Worm (Caenorhabditis elegans): Measurements from ENCODE around the gene spp-21.

The spp-21 gene

DNA sequence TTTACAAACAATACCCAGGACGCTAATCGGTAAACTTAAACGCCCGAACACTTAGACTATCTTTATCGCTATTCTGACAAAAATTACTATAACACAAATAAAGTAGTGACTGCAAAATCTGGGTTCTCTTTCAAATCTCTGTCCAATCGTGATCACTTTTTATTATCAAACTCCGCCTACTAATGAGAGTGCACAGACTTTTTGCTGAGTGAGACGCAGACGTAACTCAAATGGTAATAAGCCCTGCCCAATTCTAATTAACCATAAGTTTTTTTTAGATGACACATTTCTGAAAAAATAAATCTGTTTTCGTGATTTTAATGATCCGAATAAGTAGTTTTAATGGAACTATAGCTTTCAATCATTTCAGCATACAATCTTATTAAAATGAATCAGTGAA lies 17.5 kb upstream of the spp-21 start:
- TF ChIP-seq tab-1 (GFP tag; IDR thresholded peaks at IDR 0.05) (no peak), klf-2 (GFP tag; conservative IDR thresholded peaks at IDR 0.05) (no peak), ref-1 (GFP tag; conservative IDR thresholded peaks at IDR 0.05) (no peak), ztf-29 (GFP tag; IDR thresholded peaks at IDR 0.05) (no peak)

DNA sequence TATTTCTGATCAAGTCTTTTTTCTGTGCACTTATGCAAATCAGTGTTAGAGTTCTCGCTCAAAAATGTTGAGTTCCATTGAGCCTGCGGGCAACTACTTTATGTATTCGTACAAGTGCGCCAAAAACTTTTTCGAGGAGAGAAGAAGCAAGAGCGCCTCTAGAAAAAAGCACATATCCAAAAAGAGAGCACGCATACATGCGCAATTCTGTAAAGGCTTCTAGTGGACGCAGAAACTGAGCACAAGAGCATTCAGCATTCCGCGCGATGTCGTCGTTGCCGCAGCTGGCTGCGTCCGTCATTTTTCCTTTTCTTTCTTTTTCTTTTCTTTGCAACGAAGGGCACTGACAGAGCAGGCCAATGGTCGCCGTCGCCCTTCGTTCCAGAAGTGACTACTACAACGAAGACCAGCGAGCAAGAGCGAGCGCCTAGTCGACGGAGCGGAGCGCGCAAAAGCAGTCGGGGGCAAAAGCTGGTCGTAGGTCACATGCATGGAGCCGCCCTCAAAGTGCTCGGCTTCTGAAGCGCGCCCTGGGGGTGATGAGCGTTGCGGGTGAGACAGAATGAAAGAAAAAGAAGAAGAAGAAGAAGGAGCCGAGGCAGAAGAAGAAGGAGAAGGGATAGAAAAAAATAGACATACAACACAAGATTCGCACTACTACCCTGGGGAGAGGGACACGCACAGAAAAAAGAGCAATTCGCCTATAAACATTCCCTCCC lies 16.8 kb upstream of the spp-21 start:
- TF ChIP-seq klf-2 (GFP tag; conservative IDR thresholded peaks at IDR 0.05) (no peak), med-1 (GFP tag; optimal IDR thresholded peaks at IDR 0.05; ENCODE audit: insufficient read depth) (no peak), ztf-23 (GFP tag; IDR thresholded peaks at IDR 0.05) (0 out of 2 replicates have a peak, but pooled peaks have one; percentile 8)

DNA sequence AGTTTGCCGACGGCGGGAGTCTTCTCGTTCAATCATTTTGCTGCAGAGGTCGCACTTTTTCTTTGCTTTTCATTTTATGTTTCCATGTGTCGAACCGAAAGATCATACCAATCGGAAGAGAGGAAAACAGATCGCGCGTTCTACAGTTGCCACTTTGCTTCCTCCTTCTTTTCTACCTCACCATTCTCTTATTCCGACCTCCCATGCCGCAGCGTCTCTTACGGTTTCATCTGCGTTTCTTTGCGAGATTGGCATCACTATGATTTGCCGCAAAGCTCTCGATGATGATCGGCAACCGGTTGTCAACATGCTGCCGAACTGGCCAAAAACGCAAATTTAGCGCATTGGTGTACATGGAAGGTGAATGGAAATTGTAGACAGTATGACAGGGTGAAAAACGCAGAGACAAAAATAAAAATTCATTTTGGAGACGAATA lies 15.8 kb upstream of the spp-21 start:
- TF ChIP-seq ztf-29 (GFP tag; IDR thresholded peaks at IDR 0.05) (no peak), ztf-23 (GFP tag; IDR thresholded peaks at IDR 0.05) (no peak), cog-1 (tag; optimal IDR thresholded peaks at IDR 0.05) (no peak), klf-2 (GFP tag; conservative IDR thresholded peaks at IDR 0.05) (no peak), T22C8.4 (GFP tag; IDR thresholded peaks at IDR 0.05) (no peak), med-1 (GFP tag; optimal IDR thresholded peaks at IDR 0.05; ENCODE audit: insufficient read depth) (no peak), tab-1 (GFP tag; IDR thresholded peaks at IDR 0.05) (no peak), ref-1 (GFP tag; conservative IDR thresholded peaks at IDR 0.05) (no peak), flt-1 (GFP tag; IDR thresholded peaks at IDR 0.05) (no peak)

DNA sequence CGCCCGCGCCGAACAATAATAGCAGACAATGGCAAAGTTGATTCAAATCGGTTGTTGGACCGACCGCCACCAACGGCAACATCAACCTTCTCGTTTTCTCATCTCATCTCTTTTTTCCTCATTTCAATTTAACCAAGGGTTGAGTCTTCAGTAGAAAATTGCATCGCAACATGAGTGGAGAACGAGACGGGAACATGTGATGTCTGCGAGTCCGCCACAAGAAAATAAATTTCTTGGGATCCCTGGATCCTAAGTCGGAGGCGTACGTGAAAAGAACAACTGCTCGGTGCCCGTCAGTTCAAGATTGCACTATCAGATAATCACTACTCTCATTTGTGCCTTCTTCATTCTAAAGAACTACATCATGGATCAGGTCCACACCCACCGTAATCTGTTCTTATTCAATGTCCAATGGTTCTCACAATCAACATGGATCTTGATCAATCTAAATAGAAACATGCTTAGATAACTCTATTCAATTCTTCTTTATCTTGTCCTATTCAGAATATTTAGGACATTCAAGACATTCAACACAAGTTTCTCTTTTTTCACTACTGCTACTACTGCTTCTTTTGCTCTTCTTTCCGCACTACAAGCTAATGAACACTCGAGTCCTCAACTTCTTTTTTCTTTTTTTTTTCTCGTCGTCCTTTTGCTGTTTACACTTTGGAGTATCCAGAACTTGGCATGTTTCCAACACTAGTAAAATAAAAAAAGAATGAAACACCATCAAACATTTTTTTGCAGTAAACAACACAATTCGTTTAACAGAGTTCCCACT lies 15.1 kb upstream of the spp-21 start:
- TF ChIP-seq flt-1 (GFP tag; IDR thresholded peaks at IDR 0.05) (no peak), ztf-29 (GFP tag; IDR thresholded peaks at IDR 0.05) (no peak), med-1 (GFP tag; optimal IDR thresholded peaks at IDR 0.05; ENCODE audit: insufficient read depth) (no peak), cog-1 (tag; optimal IDR thresholded peaks at IDR 0.05) (no peak), T22C8.4 (GFP tag; IDR thresholded peaks at IDR 0.05) (no peak), klf-2 (GFP tag; conservative IDR thresholded peaks at IDR 0.05) (no peak), tab-1 (GFP tag; IDR thresholded peaks at IDR 0.05) (no peak), ztf-23 (GFP tag; IDR thresholded peaks at IDR 0.05) (no peak), ref-1 (GFP tag; conservative IDR thresholded peaks at IDR 0.05) (no peak)

DNA sequence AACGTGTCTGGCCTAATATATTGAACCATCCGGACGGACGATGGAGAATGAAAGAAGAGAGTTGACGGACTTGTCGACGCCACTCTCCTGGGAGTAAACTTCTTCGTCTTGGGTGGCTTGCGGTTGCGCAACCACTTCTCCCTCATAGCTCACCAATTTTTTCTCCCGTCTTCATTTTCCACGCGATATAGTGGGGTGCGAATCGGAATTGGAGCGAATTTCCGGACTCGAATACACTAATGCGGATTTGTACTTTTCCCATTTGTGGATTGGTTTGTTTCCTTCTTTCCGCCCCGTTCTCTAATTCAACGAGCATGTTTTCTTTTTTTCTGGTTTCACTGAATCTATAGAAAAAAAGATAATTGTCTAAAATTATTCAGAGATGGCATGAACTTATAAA lies 14.2 kb upstream of the spp-21 start:
- TF ChIP-seq T22C8.4 (GFP tag; IDR thresholded peaks at IDR 0.05) (no peak), tab-1 (GFP tag; IDR thresholded peaks at IDR 0.05) (no peak), ref-1 (GFP tag; conservative IDR thresholded peaks at IDR 0.05) (no peak), flt-1 (GFP tag; IDR thresholded peaks at IDR 0.05) (no peak), ztf-29 (GFP tag; IDR thresholded peaks at IDR 0.05) (no peak), klf-2 (GFP tag; conservative IDR thresholded peaks at IDR 0.05) (no peak), med-1 (GFP tag; optimal IDR thresholded peaks at IDR 0.05; ENCODE audit: insufficient read depth) (no peak), cog-1 (tag; optimal IDR thresholded peaks at IDR 0.05) (no peak), ztf-23 (GFP tag; IDR thresholded peaks at IDR 0.05) (no peak)

DNA sequence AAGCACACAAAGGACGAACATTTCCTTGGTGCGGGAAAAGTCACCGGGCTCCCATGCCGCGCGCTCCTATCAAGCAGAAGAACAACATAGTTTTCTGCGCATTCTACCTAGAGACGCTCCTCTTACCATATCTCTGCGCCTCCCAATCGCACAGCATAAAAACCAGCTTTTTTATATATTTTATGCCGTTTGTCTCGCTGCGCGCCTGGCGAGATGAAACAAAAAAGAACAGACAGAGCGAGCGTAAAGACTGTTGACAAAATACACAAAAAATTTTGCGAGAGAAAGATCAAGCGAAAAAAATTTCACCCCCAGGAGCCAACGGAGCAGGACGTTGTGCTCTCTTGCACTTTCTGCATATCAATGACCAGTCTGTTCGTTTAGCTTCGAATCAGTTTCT lies 12.2 kb upstream of the spp-21 start:
- TF ChIP-seq T22C8.4 (GFP tag; IDR thresholded peaks at IDR 0.05): no peak
- TF ChIP-seq ztf-23 (GFP tag; IDR thresholded peaks at IDR 0.05): no peak
- no peak for TF ChIP-seq flt-1 (GFP tag; IDR thresholded peaks at IDR 0.05)
- TF ChIP-seq ztf-29 (GFP tag; IDR thresholded peaks at IDR 0.05): no peak
- TF ChIP-seq cog-1 (tag; optimal IDR thresholded peaks at IDR 0.05): no peak
- no peak for TF ChIP-seq ref-1 (GFP tag; conservative IDR thresholded peaks at IDR 0.05)
- no peak for TF ChIP-seq tab-1 (GFP tag; IDR thresholded peaks at IDR 0.05)
- TF ChIP-seq med-1 (GFP tag; optimal IDR thresholded peaks at IDR 0.05; ENCODE audit: insufficient read depth): no peak
- TF ChIP-seq klf-2 (GFP tag; conservative IDR thresholded peaks at IDR 0.05): no peak

DNA sequence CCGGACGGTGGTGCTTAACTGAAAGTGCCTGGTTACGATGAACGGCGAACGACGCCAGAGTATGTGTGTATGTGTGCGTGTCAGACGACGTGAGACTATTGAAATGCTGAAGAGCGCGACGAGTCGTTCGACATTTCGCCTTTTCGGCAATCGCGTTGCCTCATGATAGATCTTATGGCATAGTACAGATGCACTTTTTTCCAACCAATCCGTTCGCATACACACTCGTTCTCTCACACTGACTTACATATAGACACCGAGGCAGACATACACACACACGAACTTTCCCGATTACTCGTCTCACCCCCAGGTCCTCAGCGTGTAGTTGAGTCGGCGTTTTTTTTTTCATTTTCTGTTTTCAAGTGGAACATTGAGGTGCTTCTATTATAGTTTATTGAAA lies 11.2 kb upstream of the spp-21 start:
- TF ChIP-seq tab-1 (GFP tag; IDR thresholded peaks at IDR 0.05) (no peak), ztf-29 (GFP tag; IDR thresholded peaks at IDR 0.05) (no peak), T22C8.4 (GFP tag; IDR thresholded peaks at IDR 0.05) (no peak), ref-1 (GFP tag; conservative IDR thresholded peaks at IDR 0.05) (no peak), ztf-23 (GFP tag; IDR thresholded peaks at IDR 0.05) (no peak), flt-1 (GFP tag; IDR thresholded peaks at IDR 0.05) (no peak), klf-2 (GFP tag; conservative IDR thresholded peaks at IDR 0.05) (no peak), cog-1 (tag; optimal IDR thresholded peaks at IDR 0.05) (no peak)

DNA sequence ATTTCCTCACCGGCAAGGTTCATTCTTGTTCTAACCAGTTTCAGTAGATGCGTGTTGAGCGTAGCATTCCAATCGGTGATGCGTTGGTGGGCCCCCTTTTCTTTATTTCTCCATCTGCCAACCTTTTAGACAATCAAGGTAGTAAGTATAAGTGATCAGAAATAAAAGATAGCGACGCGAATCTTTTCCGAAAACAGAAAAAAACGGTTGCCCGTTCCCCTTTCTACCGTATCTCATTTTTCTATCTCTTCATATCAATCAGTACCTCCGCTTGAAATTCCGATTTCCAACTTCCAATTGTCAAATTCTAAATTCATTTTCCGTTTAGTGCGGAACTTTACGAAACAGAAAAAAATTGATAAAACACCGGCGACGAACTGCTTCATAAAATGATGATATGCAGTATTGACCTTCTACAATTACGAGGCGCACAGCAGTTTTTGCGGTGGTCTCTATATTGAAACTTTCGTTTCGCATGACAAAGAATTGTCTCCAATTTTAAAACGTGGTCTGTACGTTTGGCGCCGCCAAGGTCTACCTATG lies 10.5 kb upstream of the spp-21 start:
- TF ChIP-seq T22C8.4 (GFP tag; IDR thresholded peaks at IDR 0.05) (no peak), cog-1 (tag; optimal IDR thresholded peaks at IDR 0.05) (no peak), flt-1 (GFP tag; IDR thresholded peaks at IDR 0.05) (no peak), tab-1 (GFP tag; IDR thresholded peaks at IDR 0.05) (no peak), klf-2 (GFP tag; conservative IDR thresholded peaks at IDR 0.05) (no peak), ztf-29 (GFP tag; IDR thresholded peaks at IDR 0.05) (no peak), med-1 (GFP tag; optimal IDR thresholded peaks at IDR 0.05; ENCODE audit: insufficient read depth) (no peak), ref-1 (GFP tag; conservative IDR thresholded peaks at IDR 0.05) (no peak), ztf-23 (GFP tag; IDR thresholded peaks at IDR 0.05) (no peak)

DNA sequence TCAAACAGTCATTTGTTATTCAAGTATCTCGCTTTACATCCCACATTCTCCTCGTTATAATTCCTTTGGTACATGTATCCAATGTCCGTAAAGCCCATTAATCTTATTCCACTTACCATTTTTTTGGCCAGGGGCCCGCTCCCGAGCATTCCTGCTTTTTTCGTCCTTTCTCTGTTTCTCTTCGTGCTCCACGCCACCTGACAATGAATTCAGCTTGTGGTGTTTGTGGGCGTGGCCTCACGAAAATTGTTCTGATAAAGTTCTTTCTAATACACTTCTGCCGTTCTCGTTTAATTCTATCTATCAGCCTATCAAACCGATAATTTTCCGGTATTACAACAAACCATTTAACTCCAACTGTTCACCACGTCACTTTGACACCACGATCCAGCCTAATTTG lies 9.9 kb upstream of the spp-21 start:
- TF ChIP-seq klf-2 (GFP tag; conservative IDR thresholded peaks at IDR 0.05): no peak

Data from whole organism, midembryonic.